Fruit fly (Drosophila melanogaster) Kc167 (cell line): ENCODE measurements around the gene CG31088.

Source experiments
- Myc ChIP-seq: fragments of >200 bp; optimal IDR thresholded peaks from 2 replicates; lab custom pipeline; 2017; ENCODE audit warnings: missing external identifiers
- Sin3A ChIP-seq: fragments of >200 bp; optimal IDR thresholded peaks from 2 replicates; lab custom pipeline; 2018; ENCODE audit warnings: missing external identifiers
- h ChIP-seq: fragments of >200 bp; optimal IDR thresholded peaks from 3 replicates; lab custom pipeline; 2018; ENCODE audit warnings: missing external identifiers
- insv ChIP-seq: fragments of >200 bp; optimal IDR thresholded peaks from 3 replicates; lab custom pipeline; 2018; ENCODE audit warnings: missing external identifiers
- psq ChIP-seq: fragments of >200 bp; optimal IDR thresholded peaks from 2 replicates; lab custom pipeline; 2017; ENCODE audit warnings: missing external identifiers
- ttk ChIP-seq: sonication (Bioruptor generic); optimal IDR thresholded peaks from 2 replicates; lab custom pipeline; 2017; ENCODE audit warnings: missing external identifiers

CG31088 gene

DNA sequence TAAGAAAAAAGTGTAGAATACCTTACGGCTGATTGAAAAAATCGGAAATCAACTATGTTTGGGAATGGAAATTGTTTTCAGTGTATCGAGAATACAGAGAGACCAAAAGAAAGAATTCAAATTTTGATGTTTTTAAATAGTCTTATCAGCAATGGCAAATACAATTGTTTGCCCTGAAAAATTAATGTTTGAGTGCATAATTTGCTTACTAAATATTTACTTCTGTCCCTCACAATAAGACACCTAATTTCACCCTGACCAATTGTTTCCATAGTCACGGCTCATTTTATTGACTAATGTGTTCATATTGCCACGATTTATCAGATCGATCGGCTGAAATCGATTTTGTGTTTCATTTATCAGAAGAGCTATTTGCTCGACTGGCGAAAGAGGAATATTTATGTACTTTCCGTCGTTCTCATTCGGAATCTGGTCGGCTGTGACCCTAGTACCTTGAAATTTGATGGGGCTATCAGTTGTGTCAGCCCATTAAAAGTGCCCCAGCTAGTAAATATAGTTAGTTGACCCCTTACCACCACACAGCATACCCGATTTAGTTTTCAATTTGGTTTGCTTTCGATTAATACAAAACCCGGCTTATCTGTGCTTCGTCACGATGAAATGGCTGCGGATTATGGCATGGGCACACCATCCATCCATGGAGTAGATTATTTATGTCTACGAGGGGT, 32.9 kb upstream of the CG31088 start:
- TF ChIP-seq Sin3A, result no peak
- TF ChIP-seq h (lab: Kevin White, UChicago), result no peak
- no peak for TF ChIP-seq insv (lab: Kevin White, UChicago)
- TF ChIP-seq ttk (lab: Kevin White, UChicago), result no peak
- TF ChIP-seq psq (lab: Kevin White, UChicago), result no peak
- no peak for TF ChIP-seq Myc (lab: Kevin White, UChicago)

DNA sequence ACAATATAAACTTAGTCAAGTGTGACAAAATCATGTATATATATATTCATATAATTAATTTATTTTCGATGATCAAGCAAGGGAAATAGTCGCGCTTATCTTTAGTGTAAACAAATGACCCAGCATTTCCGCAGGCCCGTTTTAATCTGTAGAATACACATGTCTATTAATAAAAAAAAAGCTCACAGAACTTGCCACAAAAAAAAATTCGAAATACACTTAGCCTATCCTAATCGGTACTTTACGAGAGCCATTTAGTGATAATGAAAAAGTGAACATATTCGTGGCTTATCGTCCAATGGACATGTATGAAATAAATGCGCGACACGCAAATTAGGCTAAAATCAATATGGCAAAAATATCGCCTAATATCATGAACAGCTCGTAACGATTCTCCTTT, 24.4 kb upstream of the CG31088 start:
- TF ChIP-seq insv (lab: Kevin White, UChicago), result no peak

DNA sequence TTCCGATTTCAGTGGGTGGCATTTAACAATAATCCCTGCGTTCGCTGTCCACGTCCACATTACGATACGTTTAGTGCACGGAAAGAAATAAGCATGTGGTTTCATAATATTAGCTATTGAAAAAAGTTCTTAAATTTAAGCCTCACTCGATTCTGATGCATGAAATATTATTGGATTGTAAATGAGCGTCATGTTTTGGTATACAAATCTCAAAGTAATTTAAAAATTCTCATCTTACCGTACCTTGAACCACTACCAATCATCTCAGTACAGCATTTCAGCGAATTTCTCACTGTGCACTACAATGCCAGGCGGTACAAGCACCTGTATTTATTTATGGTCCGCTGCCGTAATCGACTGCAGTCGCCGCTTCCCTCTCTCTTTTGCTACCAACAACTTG, 23.5 kb upstream of the CG31088 start:
- TF ChIP-seq ttk (lab: Kevin White, UChicago), result peak; percentile 30
- TF ChIP-seq Sin3A, result no peak
- no peak for TF ChIP-seq h (lab: Kevin White, UChicago)
- no peak for TF ChIP-seq psq (lab: Kevin White, UChicago)
- no peak for TF ChIP-seq Myc (lab: Kevin White, UChicago)
- TF ChIP-seq insv (lab: Kevin White, UChicago), result no peak

DNA sequence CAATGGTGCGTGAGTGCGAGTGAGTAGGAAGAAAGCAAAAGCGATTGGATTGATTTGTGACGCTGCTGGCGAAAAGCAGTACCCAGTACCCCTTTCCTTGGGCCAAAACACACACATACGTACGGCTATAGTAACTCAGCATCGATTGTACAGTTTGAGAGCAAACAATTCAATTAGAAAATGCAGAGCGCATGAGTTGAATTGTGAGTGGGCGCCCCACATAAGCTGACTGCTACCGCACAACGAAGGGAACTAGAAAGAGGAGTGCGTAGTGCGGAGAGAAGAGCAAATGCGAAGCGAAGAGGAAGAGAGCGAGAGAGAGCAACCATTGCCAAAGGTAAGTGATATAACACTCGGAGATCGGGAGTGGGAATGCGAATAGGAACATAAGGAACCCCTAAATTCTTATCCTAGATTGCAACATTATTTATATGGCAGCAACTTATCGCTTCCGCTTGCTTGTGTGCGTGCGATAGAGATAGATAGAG, 22.8 kb upstream of the CG31088 start:
- TF ChIP-seq h (lab: Kevin White, UChicago) (no peak), Sin3A (no peak), Myc (lab: Kevin White, UChicago) (no peak), insv (lab: Kevin White, UChicago) (no peak), psq (lab: Kevin White, UChicago) (no peak), ttk (lab: Kevin White, UChicago) (no peak)

DNA sequence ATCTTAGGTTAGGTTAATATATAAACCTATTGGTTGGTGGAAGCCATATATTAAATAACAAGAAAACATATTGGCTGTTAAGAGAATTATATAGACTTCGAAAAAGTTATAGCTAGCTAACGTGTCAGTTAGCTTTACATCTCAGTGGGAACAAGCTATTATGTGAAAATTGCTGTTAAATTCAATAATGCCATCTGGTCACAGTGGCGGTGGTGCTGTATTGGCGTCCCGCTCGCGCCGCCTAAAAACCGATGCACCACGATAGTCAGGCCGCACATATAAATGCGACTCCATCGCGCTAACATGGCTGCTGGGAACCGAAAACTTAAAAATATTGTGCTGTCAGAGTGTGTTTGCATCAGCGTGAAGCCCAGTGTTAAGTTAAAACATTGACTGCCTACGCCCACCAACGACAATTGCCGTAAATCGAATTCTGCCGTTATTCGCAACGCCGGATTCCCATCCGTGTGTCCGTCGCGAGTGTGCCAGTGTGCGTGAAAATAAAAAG, 22.3 kb upstream of the CG31088 start, which contains the start of gene Hel89B:
TSS of gene Hel89B (plus strand) at position 320 of the 508 bp plus-strand sequence.
- no peak for TF ChIP-seq Myc (lab: Kevin White, UChicago)
- no peak for TF ChIP-seq psq (lab: Kevin White, UChicago)
- TF ChIP-seq h (lab: Kevin White, UChicago), result no peak
- TF ChIP-seq ttk (lab: Kevin White, UChicago), result no peak
- TF ChIP-seq insv (lab: Kevin White, UChicago), result no peak
- no peak for TF ChIP-seq Sin3A

DNA sequence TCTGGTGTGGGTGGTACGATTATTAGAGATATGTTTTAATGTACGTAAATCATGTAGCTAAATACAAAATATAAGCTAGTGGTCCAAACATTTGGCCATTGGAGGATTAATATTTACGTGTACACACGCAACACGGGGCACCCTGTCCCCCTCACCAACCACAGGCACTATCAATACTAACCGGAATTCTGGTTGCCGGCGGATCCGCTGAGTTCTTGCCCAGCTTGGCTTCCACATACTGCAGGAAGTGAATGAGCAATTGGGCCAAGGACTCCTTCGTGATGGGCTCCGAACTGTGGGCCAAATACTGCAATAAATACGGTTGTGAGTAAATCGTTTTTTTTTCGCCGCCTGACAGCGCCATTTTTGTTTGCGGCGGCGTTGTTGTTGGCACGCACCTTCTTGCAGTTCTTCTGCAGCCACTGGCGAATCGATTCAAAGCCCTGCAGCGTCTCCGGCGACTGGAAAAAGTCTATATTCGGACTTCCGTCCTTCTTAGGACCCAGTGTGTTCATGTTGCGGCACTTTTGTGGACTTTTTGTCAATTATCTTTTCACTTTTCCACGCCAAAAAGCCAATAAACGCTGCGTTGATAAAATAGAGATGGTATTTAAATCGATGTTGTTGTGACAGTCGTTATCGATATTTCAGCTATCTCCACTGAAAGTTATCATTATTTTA, 21.7 kb upstream of the CG31088 start, which contains the start of gene mor:
TSS of gene mor (minus strand) at position 616 of the 681 bp plus-strand sequence.
- TF ChIP-seq Myc (lab: Kevin White, UChicago) (no peak), insv (lab: Kevin White, UChicago) (no peak), Sin3A (no peak), ttk (lab: Kevin White, UChicago) (no peak), psq (lab: Kevin White, UChicago) (no peak), h (lab: Kevin White, UChicago) (no peak)

DNA sequence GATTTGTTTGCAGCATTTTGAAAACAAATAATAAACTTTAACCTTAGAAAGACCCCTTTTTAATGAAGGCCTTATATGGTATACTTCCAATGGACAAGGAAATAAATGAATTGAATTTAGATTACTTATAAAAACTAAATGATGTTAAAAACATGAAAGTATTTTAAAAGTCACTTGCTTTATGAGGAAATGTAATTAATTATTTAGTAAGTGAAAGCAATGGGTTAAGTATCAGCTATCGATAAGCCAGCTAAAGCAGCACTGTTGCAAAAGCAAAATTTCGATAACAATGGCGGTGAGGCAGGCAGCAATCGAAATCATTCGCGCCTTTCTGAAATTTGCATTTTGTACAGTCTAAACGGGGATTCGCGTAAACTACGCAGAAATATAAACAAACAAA, 14.4 kb upstream of the CG31088 start, which contains the start of the genes CG32856 and Rbf2:
TSS of gene CG32856 (minus strand) at position 183 of the 400 bp plus-strand sequence.
TSS of gene Rbf2 (plus strand) at position 278 of the 400 bp plus-strand sequence.
- TF ChIP-seq psq (lab: Kevin White, UChicago), result no peak
- no peak for TF ChIP-seq ttk (lab: Kevin White, UChicago)
- no peak for TF ChIP-seq insv (lab: Kevin White, UChicago)
- TF ChIP-seq Myc (lab: Kevin White, UChicago), result no peak
- no peak for TF ChIP-seq h (lab: Kevin White, UChicago)
- no peak for TF ChIP-seq Sin3A

DNA sequence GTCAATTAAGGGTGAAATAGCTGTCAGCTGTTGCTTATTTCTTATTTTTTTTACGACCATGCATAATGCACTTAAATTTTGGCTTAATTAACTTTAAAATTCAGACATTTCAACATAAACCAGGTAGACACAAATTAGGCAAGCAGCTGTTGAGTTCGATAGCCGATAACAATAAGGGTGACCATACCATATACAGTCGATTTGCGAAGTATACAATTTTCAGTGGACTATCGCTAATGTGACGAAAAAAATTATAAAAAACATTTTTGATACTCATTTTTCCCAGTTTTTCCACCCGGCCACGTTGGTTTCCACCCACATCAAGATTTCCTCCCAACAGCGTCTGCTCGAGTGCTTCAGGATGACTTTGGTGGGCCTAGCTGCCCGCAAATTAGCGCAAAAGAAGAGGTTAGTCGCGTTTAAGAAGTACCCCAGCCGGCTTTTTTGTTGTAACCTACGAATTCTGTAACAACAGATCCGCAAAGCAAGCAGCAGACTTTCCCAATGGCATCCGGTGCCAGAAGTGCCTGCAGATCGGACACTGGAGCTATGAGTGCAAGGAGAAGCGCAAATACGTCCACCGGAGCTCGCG, 13.0 kb upstream of the CG31088 start, which contains the start of the genes CG4287 and CG5516:
TSS of gene CG4287 (minus strand) at position 178 of the 592 bp plus-strand sequence.
TSS of gene CG5516 (plus strand) at position 195 of the 592 bp plus-strand sequence.
- TF ChIP-seq Myc (lab: Kevin White, UChicago) (no peak), Sin3A (no peak), psq (lab: Kevin White, UChicago) (no peak), h (lab: Kevin White, UChicago) (no peak), ttk (lab: Kevin White, UChicago) (no peak), insv (lab: Kevin White, UChicago) (no peak)

DNA sequence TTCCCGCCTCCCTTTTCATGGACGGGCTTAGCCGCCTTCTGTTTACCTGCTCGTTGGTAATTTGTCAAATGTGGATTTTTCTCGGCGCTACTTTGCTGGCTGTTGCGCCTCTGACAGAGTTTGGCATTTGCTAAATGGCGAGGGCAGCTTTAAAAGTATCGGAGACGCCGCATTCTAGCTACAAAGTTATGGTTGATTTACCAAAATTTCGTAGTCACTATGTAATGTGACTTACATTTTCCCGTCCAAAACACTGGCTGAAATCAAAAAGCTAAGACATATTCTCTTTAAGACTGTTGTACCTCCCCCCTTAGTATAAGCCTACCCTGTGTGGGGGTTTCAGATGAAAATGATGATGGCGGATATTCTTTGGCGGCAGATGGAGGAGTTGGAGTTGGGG, 3.1 kb downstream of the CG31088 start:
- TF ChIP-seq insv (lab: Kevin White, UChicago) (no peak), Myc (lab: Kevin White, UChicago) (no peak), psq (lab: Kevin White, UChicago) (no peak), Sin3A (no peak), h (lab: Kevin White, UChicago) (no peak), ttk (lab: Kevin White, UChicago) (no peak)

DNA sequence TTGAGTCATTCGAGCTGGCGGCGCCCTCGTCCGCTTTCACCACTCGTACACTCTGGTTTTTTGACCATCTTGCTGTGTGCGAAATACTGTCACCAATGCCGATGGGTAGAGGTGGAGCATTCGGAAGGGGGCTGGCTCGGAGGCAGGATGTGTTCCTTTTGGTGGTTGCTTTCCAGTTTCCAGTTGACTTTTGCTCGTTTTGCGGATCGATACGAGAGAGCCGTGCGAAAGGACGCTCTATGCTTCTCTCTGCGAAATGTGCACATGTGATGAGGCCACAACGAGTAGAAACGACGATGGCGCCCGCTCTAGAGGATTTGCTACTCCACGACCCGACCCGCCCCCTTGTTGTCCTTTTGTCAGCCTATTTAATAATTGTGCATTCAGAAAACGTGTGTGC, 13.0 kb downstream of the CG31088 start:
- TF ChIP-seq ttk (lab: Kevin White, UChicago), result no peak
- TF ChIP-seq Sin3A, result no peak
- no peak for TF ChIP-seq Myc (lab: Kevin White, UChicago)
- no peak for TF ChIP-seq h (lab: Kevin White, UChicago)
- no peak for TF ChIP-seq psq (lab: Kevin White, UChicago)
- no peak for TF ChIP-seq insv (lab: Kevin White, UChicago)

DNA sequence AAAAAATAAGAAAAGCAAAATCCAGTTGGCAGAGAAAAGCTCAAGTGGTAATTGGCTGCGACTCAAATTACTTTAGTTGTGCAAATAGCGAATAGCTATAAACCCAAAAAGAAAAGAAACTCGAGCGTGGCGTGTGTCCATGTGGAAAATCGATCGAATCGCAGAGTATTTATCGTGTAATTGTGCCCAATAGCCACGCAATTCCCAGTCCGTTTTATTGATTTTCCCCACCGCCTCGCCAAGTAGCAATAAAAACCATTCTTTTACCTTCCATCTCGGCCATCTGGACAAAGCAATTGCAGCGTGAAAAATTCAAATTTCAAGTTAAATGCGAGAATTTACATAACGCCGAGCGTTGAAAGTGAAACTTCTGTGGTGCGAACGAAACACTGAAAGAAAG, 15.2 kb downstream of the CG31088 start:
- TF ChIP-seq insv (lab: Kevin White, UChicago), result no peak
